Fruit fly (Drosophila melanogaster): Measurements from ENCODE around the gene CG34247.

dm6 chr3L:16301153-16301552 is 39.7 kb upstream of the CG34247 start, which contains the start of gene CG4982:
- TF ChIP-seq CTCF (optimal IDR thresholded peaks at IDR 0.05) = no peak
- no peak for TF ChIP-seq CG8478 (optimal IDR thresholded peaks at IDR 0.05)

All from S2 (cell line).